Worm (Caenorhabditis elegans) whole organism, L2 larva: ENCODE measurements around the gene fbxb-83.

ENCODE experiments used
- C34F6.9 ChIP-seq: fragments of 150-350 bp; optimal IDR thresholded peaks from 2 replicates; lab custom pipeline; 2014; ENCODE audit warnings: missing biosample characterization, missing genetic modification characterization
- F13H6.1 ChIP-seq: sonication (generic microtip); optimal IDR thresholded peaks from 2 replicates; lab custom pipeline; 2016; ENCODE audit warnings: missing genetic modification characterization, missing compliant biosample characterization
- Y55F3AM.14 ChIP-seq: fragments of 200-800 bp; sonication (Bioruptor generic); optimal IDR thresholded peaks from 2 replicates; lab custom pipeline; 2018; ENCODE audit warnings: mild to moderate bottlenecking, missing genetic modification characterization, missing compliant biosample characterization
- alr-1 ChIP-seq: fragments of 150-350 bp; optimal IDR thresholded peaks from 2 replicates; lab custom pipeline; 2014; ENCODE audit warnings: missing biosample characterization, missing genetic modification characterization
- aly-2 ChIP-seq: fragments of 150-350 bp; optimal IDR thresholded peaks from 2 replicates; lab custom pipeline; 2014; ENCODE audit warnings: missing biosample characterization, missing genetic modification characterization
- ama-1 ChIP-seq: fragments of 150-350 bp; optimal IDR thresholded peaks from 2 replicates; lab custom pipeline; 2018; ENCODE audit warnings: inconsistent platforms
- blmp-1 ChIP-seq: sonication (generic microtip); optimal IDR thresholded peaks from 2 replicates; lab custom pipeline; 2017; ENCODE audit warnings: missing genetic modification characterization, mild to moderate bottlenecking, missing compliant biosample characterization, antibody characterized with exemption, moderate library complexity; ENCODE audit not compliant: insufficient read depth
- ceh-16 ChIP-seq: fragments of 150-350 bp; optimal IDR thresholded peaks from 2 replicates; lab custom pipeline; 2014; ENCODE audit warnings: missing biosample characterization, missing genetic modification characterization
- ceh-82 ChIP-seq: fragments of 150-350 bp; optimal IDR thresholded peaks from 2 replicates; lab custom pipeline; 2014; ENCODE audit warnings: missing biosample characterization, missing genetic modification characterization
- egl-27 ChIP-seq: sonication (generic microtip); optimal IDR thresholded peaks from 3 replicates; lab custom pipeline; 2017; ENCODE audit warnings: missing biosample characterization, missing genetic modification reagents, missing genetic modification characterization
- elt-3 ChIP-seq: sonication (generic microtip); optimal IDR thresholded peaks from 2 replicates; lab custom pipeline; 2017; ENCODE audit warnings: missing biosample characterization, missing genetic modification characterization
- fos-1 ChIP-seq: fragments of 150-350 bp; optimal IDR thresholded peaks from 2 replicates; lab custom pipeline; 2014; ENCODE audit warnings: missing biosample characterization, missing genetic modification characterization
- gmeb-1 ChIP-seq: fragments of 150-350 bp; optimal IDR thresholded peaks from 2 replicates; lab custom pipeline; 2014; ENCODE audit warnings: missing biosample characterization, missing genetic modification characterization
- lin-11 ChIP-seq: fragments of 150-350 bp; sonication (generic microtip); optimal IDR thresholded peaks from 2 replicates; lab custom pipeline; 2014; ENCODE audit warnings: missing biosample characterization, missing genetic modification characterization, inconsistent platforms, mixed read lengths
- lsy-2 ChIP-seq, 2 experiments: fragments of 150-350 bp in 1 of 2; sonication (generic microtip) in 1 of 2; optimal IDR thresholded peaks; 2 replicates each; lab custom pipeline; 2014 to 2017; ENCODE audit warnings: missing biosample characterization in 2 of 2, missing genetic modification characterization in 2 of 2
- mab-5 ChIP-seq: fragments of 150-350 bp; optimal IDR thresholded peaks from 2 replicates; lab custom pipeline; 2014; ENCODE audit warnings: missing biosample characterization, missing genetic modification characterization
- mbf-1 ChIP-seq: sonication (generic microtip); optimal IDR thresholded peaks from 2 replicates; lab custom pipeline; 2017; ENCODE audit warnings: missing biosample characterization, missing genetic modification characterization
- mdl-1 ChIP-seq, 2 experiments: fragments of 150-350 bp in 1 of 2; sonication (generic microtip) in 1 of 2; optimal IDR thresholded peaks; 2 replicates each; lab custom pipeline; 2017; ENCODE audit warnings: missing biosample characterization in 2 of 2, missing genetic modification characterization in 2 of 2
- nhr-10 ChIP-seq: sonication (generic microtip); optimal IDR thresholded peaks from 2 replicates; lab custom pipeline; 2017; ENCODE audit warnings: missing biosample characterization, missing genetic modification characterization
- nhr-11 ChIP-seq: fragments of 150-350 bp; optimal IDR thresholded peaks from 2 replicates; lab custom pipeline; 2014; ENCODE audit warnings: missing biosample characterization, missing genetic modification characterization
- nhr-129 ChIP-seq: fragments of 150-350 bp; optimal IDR thresholded peaks from 2 replicates; lab custom pipeline; 2014; ENCODE audit warnings: missing biosample characterization, missing genetic modification characterization
- nhr-23 ChIP-seq: fragments of 150-350 bp; optimal IDR thresholded peaks from 2 replicates; lab custom pipeline; 2014; ENCODE audit warnings: missing biosample characterization, missing genetic modification reagents, missing genetic modification characterization
- nhr-237 ChIP-seq: fragments of 150-350 bp; optimal IDR thresholded peaks from 2 replicates; lab custom pipeline; 2014; ENCODE audit warnings: missing biosample characterization, missing genetic modification characterization
- nhr-25 ChIP-seq: fragments of 150-350 bp; sonication (generic microtip); optimal IDR thresholded peaks from 3 replicates; lab custom pipeline; 2014; ENCODE audit warnings: missing biosample characterization, missing genetic modification characterization
- nhr-77 ChIP-seq: fragments of 150-350 bp; optimal IDR thresholded peaks from 2 replicates; lab custom pipeline; 2014; ENCODE audit warnings: missing biosample characterization, missing genetic modification characterization
- sem-4 ChIP-seq: fragments of 150-350 bp; optimal IDR thresholded peaks from 2 replicates; lab custom pipeline; 2014; ENCODE audit warnings: missing biosample characterization, missing genetic modification reagents, missing genetic modification characterization
- sma-3 ChIP-seq: sonication (generic microtip); optimal IDR thresholded peaks from 2 replicates; lab custom pipeline; 2016; ENCODE audit warnings: missing genetic modification reagents, missing genetic modification characterization, missing compliant biosample characterization
- sma-9 ChIP-seq, 2 experiments: fragments of 150-350 bp in 1 of 2; sonication (generic microtip) in 1 of 2; optimal IDR thresholded peaks; 2 replicates each; lab custom pipeline; 2014 to 2016; ENCODE audit warnings: missing genetic modification characterization in 2 of 2, mild to moderate bottlenecking in 1 of 2, missing biosample characterization in 1 of 2, missing compliant biosample characterization in 1 of 2, missing genetic modification reagents in 1 of 2, moderate library complexity in 1 of 2
- snpc-4 ChIP-seq: fragments of 150-350 bp; optimal IDR thresholded peaks from 2 replicates; lab custom pipeline; 2014; ENCODE audit warnings: missing biosample characterization, missing genetic modification characterization
- unc-39 ChIP-seq: fragments of 150-350 bp; optimal IDR thresholded peaks from 2 replicates; lab custom pipeline; 2014; ENCODE audit warnings: missing biosample characterization, missing genetic modification characterization
- unc-55 ChIP-seq: fragments of 150-350 bp; sonication (generic microtip); optimal IDR thresholded peaks from 3 replicates; lab custom pipeline; 2014; ENCODE audit warnings: missing biosample characterization, missing genetic modification reagents, missing genetic modification characterization
- zag-1 ChIP-seq: fragments of 150-350 bp; optimal IDR thresholded peaks from 2 replicates; lab custom pipeline; 2014; ENCODE audit warnings: missing biosample characterization, missing genetic modification characterization
- ztf-4 ChIP-seq: fragments of 150-350 bp; optimal IDR thresholded peaks from 2 replicates; lab custom pipeline; 2014; ENCODE audit warnings: missing biosample characterization, missing genetic modification characterization

fbxb-83 gene

DNA sequence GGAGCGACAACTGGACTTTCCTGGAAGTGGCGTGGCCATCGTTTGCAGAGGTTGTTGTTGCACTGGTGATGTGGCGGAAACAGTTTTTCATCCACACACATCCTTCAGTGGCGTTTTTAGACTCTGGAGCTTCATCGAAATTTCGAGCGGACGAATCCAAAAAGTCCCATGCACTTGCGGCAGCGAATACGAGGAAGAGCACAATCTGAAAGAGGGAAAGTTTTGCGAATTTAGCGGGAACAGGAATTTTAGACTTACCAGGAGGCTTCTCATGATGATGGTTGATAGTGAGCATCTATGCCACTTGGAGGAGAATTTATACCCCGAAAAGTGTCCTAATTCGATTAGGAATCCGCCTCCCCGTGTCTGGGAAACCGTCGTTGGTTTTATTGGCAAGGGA, 32.7 kb upstream of the fbxb-83 start, which contains the start of gene F40G9.14:
Gene F40G9.14, minus strand, starts transcription at position 101 of the 400 bp plus-strand sequence.
- no peak for TF ChIP-seq unc-55 (GFP tag; lab: Kevin White, UChicago)

DNA sequence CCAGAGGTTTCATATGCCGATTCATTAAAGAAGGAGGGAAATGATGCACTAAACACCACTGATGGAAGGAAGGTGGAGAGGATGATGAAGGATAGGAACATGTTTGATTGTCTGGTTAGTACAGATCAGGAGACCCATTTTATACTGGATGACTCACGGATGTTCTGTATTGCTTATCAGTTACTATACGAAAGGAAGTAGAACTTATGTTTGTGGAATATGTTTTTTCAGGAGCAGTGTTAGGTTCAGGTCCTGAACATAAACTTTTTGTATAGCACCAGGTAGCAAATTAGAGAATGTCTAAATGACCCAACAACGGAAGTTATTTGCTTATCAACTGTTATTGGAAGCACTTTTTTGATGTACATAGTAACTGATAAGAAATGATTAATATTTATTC, 30.7 kb upstream of the fbxb-83 start, which contains the start of gene clec-148:
Gene clec-148, minus strand, starts transcription at position 101 of the 400 bp plus-strand sequence.
- no peak for TF ChIP-seq lsy-2 (tag; optimal IDR thresholded peaks at IDR 0.05; lab: Kevin White, UChicago)
- TF ChIP-seq fos-1 (tag; lab: Kevin White, UChicago), result peak; percentile 53

DNA sequence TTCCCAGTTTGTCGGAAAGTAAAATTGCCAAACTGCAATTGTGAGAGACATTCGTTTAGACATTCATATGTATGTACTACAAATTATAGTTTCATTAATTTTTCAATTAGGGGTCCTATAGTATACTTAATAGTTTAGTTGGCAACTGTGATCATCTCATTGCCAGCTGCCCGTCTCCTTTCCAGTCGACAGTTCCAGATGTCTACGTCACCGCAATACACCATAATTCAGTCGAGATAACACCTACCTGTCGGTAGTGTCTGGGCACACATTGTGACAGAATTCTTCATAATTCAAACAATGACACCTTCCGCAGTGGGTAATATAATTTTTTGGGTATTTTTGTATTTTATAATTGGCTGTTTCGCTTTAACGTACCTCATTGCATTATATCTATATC, 28.5 kb upstream of the fbxb-83 start, which contains the start of gene F40G9.19:
Gene F40G9.19, plus strand, starts transcription at position 301 of the 400 bp plus-strand sequence.
- TF ChIP-seq nhr-237 (tag; lab: Kevin White, UChicago) (no peak), lin-11 (no peak), snpc-4 (tag; lab: Kevin White, UChicago) (no peak), ceh-82 (tag; lab: Kevin White, UChicago) (no peak), F13H6.1 (tag; lab: Kevin White, UChicago) (no peak), alr-1 (tag; lab: Kevin White, UChicago) (no peak), sma-3 (no peak), fos-1 (tag; lab: Kevin White, UChicago) (no peak), ceh-16 (no peak), mbf-1 (no peak), nhr-23 (tag; lab: Kevin White, UChicago) (no peak), aly-2 (tag; lab: Kevin White, UChicago) (no peak), zag-1 (tag; lab: Kevin White, UChicago) (no peak), nhr-11 (tag; lab: Kevin White, UChicago) (no peak), elt-3 (no peak), unc-39 (no peak)
- TF ChIP-seq, all 48 proteins: peak for 0

DNA sequence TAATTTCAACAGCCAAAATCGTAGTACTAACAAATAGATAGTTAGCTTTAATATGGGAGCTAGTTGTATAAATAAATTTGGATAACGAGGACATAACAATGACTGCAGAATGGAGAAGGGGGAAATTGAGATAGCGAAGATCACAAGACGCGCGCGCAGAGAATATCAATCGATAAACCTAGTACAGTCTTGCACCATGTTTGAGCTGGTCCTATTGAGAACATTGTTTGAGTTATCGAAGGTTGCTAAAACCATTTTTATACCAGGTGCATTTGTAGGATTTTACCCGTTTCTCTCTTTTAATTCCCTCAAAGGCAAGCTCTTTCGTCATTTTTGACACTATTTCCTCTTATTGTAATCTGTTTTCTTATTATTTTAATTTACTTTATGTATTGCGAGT, 26.6 kb upstream of the fbxb-83 start, which contains the start of the genes F40G9.9 and F40G9.12:
Gene F40G9.9, minus strand, starts transcription at position 101 of the 400 bp plus-strand sequence.
Gene F40G9.12, plus strand, starts transcription at position 231 of the 400 bp plus-strand sequence.
- TF ChIP-seq F13H6.1 (tag; lab: Kevin White, UChicago), result no peak
- no peak for TF ChIP-seq zag-1 (tag; lab: Kevin White, UChicago)
- TF ChIP-seq ama-1 (lab: Kevin White, UChicago), result no peak
- no peak for TF ChIP-seq lin-11
- no peak for TF ChIP-seq nhr-25 (tag; lab: Kevin White, UChicago)
- TF ChIP-seq Y55F3AM.14 (GFP tag; lab: Kevin White, UChicago), result no peak
- TF ChIP-seq ztf-4 (tag; lab: Kevin White, UChicago), result no peak
- no peak for TF ChIP-seq mdl-1 (tag; optimal IDR thresholded peaks at IDR 0.05; lab: Kevin White, UChicago)
- TF ChIP-seq aly-2 (tag; lab: Kevin White, UChicago), result no peak
- no peak for TF ChIP-seq nhr-77
- TF ChIP-seq egl-27 (tag; lab: Kevin White, UChicago), result no peak
- no peak for TF ChIP-seq blmp-1 (tag; lab: Kevin White, UChicago)
- no peak for TF ChIP-seq nhr-10 (tag; lab: Kevin White, UChicago)
- TF ChIP-seq alr-1 (tag; lab: Kevin White, UChicago), result no peak
- TF ChIP-seq nhr-23 (tag; lab: Kevin White, UChicago), result no peak

DNA sequence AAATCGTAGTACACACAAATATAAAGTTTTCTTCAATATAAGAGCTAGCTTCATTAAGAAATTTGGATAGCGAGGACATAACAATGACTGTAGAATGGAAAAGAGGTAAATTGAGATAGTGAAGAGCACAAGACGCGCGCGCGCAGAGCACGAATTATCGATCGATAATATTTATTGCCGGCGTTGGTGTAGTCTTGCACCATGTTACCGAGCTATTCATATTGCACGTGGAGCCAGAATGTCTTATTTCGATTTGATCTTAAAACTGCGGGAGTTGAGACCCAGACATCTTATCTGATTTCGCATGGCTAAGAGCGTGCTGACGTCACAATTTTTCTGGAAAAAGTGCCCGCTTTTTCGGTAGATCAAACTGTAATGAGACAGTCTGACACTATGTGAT, 24.5 kb upstream of the fbxb-83 start, which contains the start of gene F40G9.18:
Gene F40G9.18, minus strand, starts transcription at position 101 of the 400 bp plus-strand sequence.
- TF ChIP-seq gmeb-1 (tag; lab: Kevin White, UChicago), result no peak
- TF ChIP-seq blmp-1 (tag; lab: Kevin White, UChicago), result no peak
- TF ChIP-seq sma-9 (GFP tag; optimal IDR thresholded peaks at IDR 0.05; lab: Kevin White, UChicago), result no peak
- no peak for TF ChIP-seq sma-9 (tag; optimal IDR thresholded peaks at IDR 0.05; lab: Kevin White, UChicago)
- no peak for TF ChIP-seq elt-3
- no peak for TF ChIP-seq C34F6.9
- TF ChIP-seq lin-11, result no peak
- TF ChIP-seq ceh-82 (tag; lab: Kevin White, UChicago), result no peak
- TF ChIP-seq mab-5 (tag; lab: Kevin White, UChicago), result no peak
- TF ChIP-seq aly-2 (tag; lab: Kevin White, UChicago), result no peak
- no peak for TF ChIP-seq nhr-129 (tag; lab: Kevin White, UChicago)
- no peak for TF ChIP-seq F13H6.1 (tag; lab: Kevin White, UChicago)
- TF ChIP-seq sem-4 (tag; lab: Kevin White, UChicago), result no peak
- TF ChIP-seq, all 48 proteins: peak for 0
